Fruit fly (Drosophila melanogaster) S2 (cell line): ENCODE results near the gene goe.

Source experiments
- CG8478 ChIP-seq: fragments of >200 bp; optimal IDR thresholded peaks from 2 replicates; lab custom pipeline; 2018
- CTCF ChIP-seq, 2 experiments: fragments of >200 bp; optimal IDR thresholded peaks; 2 replicates each; lab custom pipeline; 2018

DNA sequence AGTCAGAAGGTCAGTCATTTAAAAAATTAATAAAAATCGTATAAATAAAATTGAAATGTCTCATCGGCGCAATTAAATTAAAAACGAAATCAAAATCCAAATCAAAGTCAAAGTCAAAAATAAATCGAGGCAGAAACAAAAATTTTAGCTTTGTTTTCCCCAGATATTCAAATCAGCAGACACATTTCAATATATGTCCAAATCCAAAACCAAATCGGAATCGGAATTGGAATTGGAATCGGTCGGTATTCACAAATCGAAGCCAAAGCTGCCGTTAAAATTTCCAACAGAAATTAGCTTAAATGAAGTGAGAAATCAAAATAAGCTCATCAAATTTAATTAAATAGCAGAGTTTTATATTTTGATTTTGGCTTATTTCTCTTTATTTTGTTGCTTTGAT, 15.5 kb downstream of the goe start:
- TF ChIP-seq CTCF (optimal IDR thresholded peaks at IDR 0.05; lab: Kevin White, UChicago) (no peak), CG8478 (lab: Kevin White, UChicago) (no peak)
